Fruit fly (Drosophila melanogaster) whole organism, embryonic: ENCODE measurements around the gene CG6878.

ENCODE experiments used
- CG10959 ChIP-seq: fragments of 200-800 bp; sonication (Bioruptor generic); IDR thresholded peaks from 2 replicates; pipeline ENCODE4 v1.3.6; 2022; ENCODE audit warnings: missing biosample characterization, missing genetic modification characterization
- CG10979 ChIP-seq: fragments of 200-800 bp; sonication (Bioruptor generic); optimal IDR thresholded peaks from 2 replicates; lab custom pipeline; 2018; ENCODE audit warnings: missing biosample characterization, mild to moderate bottlenecking, missing genetic modification characterization, moderate library complexity
- CG11504 ChIP-seq: fragments of 200-800 bp; sonication (Bioruptor generic); optimal IDR thresholded peaks from 3 replicates; lab custom pipeline; 2019; ENCODE audit warnings: missing biosample characterization, mild to moderate bottlenecking, missing genetic modification characterization, moderate library complexity
- CG12219 ChIP-seq: fragments of 200-800 bp; sonication (Bioruptor generic); optimal IDR thresholded peaks from 3 replicates; lab custom pipeline; 2018; ENCODE audit warnings: missing biosample characterization, mild to moderate bottlenecking, missing genetic modification characterization
- CG1647 ChIP-seq: fragments of 200-800 bp; sonication (Bioruptor generic); optimal IDR thresholded peaks from 3 replicates; lab custom pipeline; 2016; ENCODE audit warnings: missing biosample characterization, missing genetic modification characterization
- CG16863 ChIP-seq: fragments of 200-800 bp; sonication (Bioruptor generic); optimal IDR thresholded peaks from 3 replicates; lab custom pipeline; 2016; ENCODE audit warnings: missing biosample characterization, missing genetic modification characterization
- CG17361 ChIP-seq: fragments of 200-800 bp; sonication (Bioruptor generic); IDR thresholded peaks from 3 replicates; pipeline ENCODE4 v1.3.6; 2022; ENCODE audit warnings: missing biosample characterization, missing genetic modification characterization
- CG18599 ChIP-seq: fragments of 200-800 bp; sonication (Bioruptor generic); optimal IDR thresholded peaks from 3 replicates; lab custom pipeline; 2017; ENCODE audit warnings: missing biosample characterization, missing genetic modification characterization, mild to moderate bottlenecking, moderate library complexity, missing genetic modification reagents
- CG30020 ChIP-seq: fragments of 200-800 bp; optimal IDR thresholded peaks from 2 replicates; lab custom pipeline; 2019; ENCODE audit warnings: missing biosample characterization, mild to moderate bottlenecking, missing genetic modification characterization, moderate library complexity
- CG42726 ChIP-seq: fragments of 200-800 bp; sonication (Bioruptor generic); IDR thresholded peaks from 2 replicates; pipeline ENCODE4 v1.3.6; 2022; ENCODE audit warnings: missing biosample characterization, missing genetic modification characterization; ENCODE audit not compliant: partially characterized antibody
- CG5180 ChIP-seq: fragments of 200-800 bp; sonication (Bioruptor generic); optimal IDR thresholded peaks from 3 replicates; lab custom pipeline; 2017; ENCODE audit warnings: missing biosample characterization, missing genetic modification characterization, mild to moderate bottlenecking, moderate library complexity, missing genetic modification reagents
- CG7839 ChIP-seq: fragments of 200-800 bp; sonication (Bioruptor generic); optimal IDR thresholded peaks from 3 replicates; lab custom pipeline; 2018; ENCODE audit warnings: missing biosample characterization, mild to moderate bottlenecking, missing genetic modification characterization, moderate library complexity
- CG8290 ChIP-seq, 3 experiments: fragments of 200-800 bp; sonication (Bioruptor generic); optimal IDR thresholded peaks; 2 replicates each; lab custom pipeline; 2016 to 2019; ENCODE audit warnings: missing biosample characterization in 3 of 3, missing genetic modification characterization in 3 of 3, mild to moderate bottlenecking in 2 of 3, moderate library complexity in 1 of 3
- CG9437 ChIP-seq: fragments of 200-800 bp; sonication (Bioruptor generic); optimal IDR thresholded peaks from 2 replicates; lab custom pipeline; 2018; ENCODE audit warnings: missing biosample characterization, mild to moderate bottlenecking, missing genetic modification characterization
- CG9727 ChIP-seq: fragments of 200-800 bp; sonication (Bioruptor generic); optimal IDR thresholded peaks from 3 replicates; lab custom pipeline; 2017; ENCODE audit warnings: missing biosample characterization, mild to moderate bottlenecking, missing genetic modification characterization
- CTCF ChIP-seq: fragments of 200-800 bp; sonication (Bioruptor generic); optimal IDR thresholded peaks from 2 replicates; lab custom pipeline; 2017; ENCODE audit warnings: missing biosample characterization, mild to moderate bottlenecking, missing genetic modification characterization, moderate library complexity
- CkIIα-i1 ChIP-seq: fragments of 200-800 bp; sonication (Bioruptor generic); IDR thresholded peaks from 2 replicates; pipeline ENCODE4 v1.3.6; 2022; ENCODE audit warnings: missing biosample characterization, missing genetic modification characterization
- D ChIP-seq, 2 experiments: fragments of 200-800 bp in 1 of 2; fragments of >200 bp in 1 of 2; sonication (Bioruptor generic) in 1 of 2; optimal IDR thresholded peaks; 2 replicates in 1 of 2; 3 replicates in 1 of 2; lab custom pipeline; 2017; ENCODE audit warnings: mild to moderate bottlenecking in 1 of 2, missing biosample characterization in 1 of 2, missing genetic modification characterization in 1 of 2, missing genetic modification reagents in 1 of 2
- Doc3 ChIP-seq: fragments of 200-800 bp; sonication (Bioruptor generic); IDR thresholded peaks from 3 replicates; pipeline ENCODE4 v1.3.6; 2022; ENCODE audit warnings: missing biosample characterization, missing genetic modification characterization; ENCODE audit not compliant: partially characterized antibody
- H2.0 ChIP-seq: fragments of 200-800 bp; sonication (Bioruptor generic); IDR thresholded peaks from 2 replicates; pipeline ENCODE4 v1.3.6; 2022; ENCODE audit warnings: missing biosample characterization, missing genetic modification characterization
- HLH4C ChIP-seq: fragments of 200-800 bp; sonication (Bioruptor generic); IDR thresholded peaks from 3 replicates; pipeline ENCODE4 v1.3.6; 2022; ENCODE audit warnings: missing biosample characterization, missing genetic modification characterization; ENCODE audit not compliant: partially characterized antibody
- Hr39 ChIP-seq: fragments of >200 bp; optimal IDR thresholded peaks from 2 replicates; lab custom pipeline; 2017
- Kr ChIP-seq: fragments of 200-800 bp; sonication (Bioruptor generic); optimal IDR thresholded peaks from 2 replicates; lab custom pipeline; 2017; ENCODE audit warnings: missing biosample characterization, mild to moderate bottlenecking, missing genetic modification characterization
- Oli ChIP-seq: fragments of 200-800 bp; sonication (Bioruptor generic); optimal IDR thresholded peaks from 2 replicates; lab custom pipeline; 2018; ENCODE audit warnings: missing biosample characterization, mild to moderate bottlenecking, missing genetic modification characterization, moderate library complexity
- PHDP ChIP-seq: fragments of 200-800 bp; sonication (Bioruptor generic); optimal IDR thresholded peaks from 3 replicates; lab custom pipeline; 2018; ENCODE audit warnings: missing biosample characterization, mild to moderate bottlenecking, missing genetic modification characterization, moderate library complexity
- Side ChIP-seq: fragments of 200-800 bp; sonication (Bioruptor generic); optimal IDR thresholded peaks from 2 replicates; lab custom pipeline; 2016; ENCODE audit warnings: missing biosample characterization, missing genetic modification characterization
- bsh ChIP-seq, 2 experiments: fragments of 200-800 bp; sonication (Bioruptor generic); optimal IDR thresholded peaks; 2 replicates each; lab custom pipeline; 2017 to 2018; ENCODE audit warnings: mild to moderate bottlenecking in 2 of 2, missing biosample characterization in 2 of 2, missing genetic modification characterization in 2 of 2, moderate library complexity in 1 of 2
- btn ChIP-seq: fragments of 200-800 bp; sonication (Bioruptor generic); optimal IDR thresholded peaks from 2 replicates; lab custom pipeline; 2016; ENCODE audit warnings: missing biosample characterization, missing genetic modification characterization
- ci ChIP-seq: fragments of 200-800 bp; sonication (Bioruptor generic); IDR thresholded peaks from 3 replicates; pipeline ENCODE4 v1.3.6; 2022; ENCODE audit warnings: missing biosample characterization, missing genetic modification characterization
- dmrt11E ChIP-seq: fragments of 200-800 bp; sonication (Bioruptor generic); optimal IDR thresholded peaks from 3 replicates; lab custom pipeline; 2018; ENCODE audit warnings: missing biosample characterization, mild to moderate bottlenecking, missing genetic modification characterization, moderate library complexity
- esg ChIP-seq: fragments of 200-800 bp; sonication (Bioruptor generic); conservative IDR thresholded peaks from 2 replicates; pipeline ENCODE4 v1.3.6; 2022; ENCODE audit warnings: missing biosample characterization, missing genetic modification characterization
- gem ChIP-seq: fragments of 200-800 bp; sonication (Bioruptor generic); optimal IDR thresholded peaks from 2 replicates; lab custom pipeline; 2019; ENCODE audit warnings: missing biosample characterization, mild to moderate bottlenecking, missing genetic modification characterization, moderate library complexity
- kay ChIP-seq: fragments of 200-800 bp; sonication (Bioruptor generic); optimal IDR thresholded peaks from 2 replicates; lab custom pipeline; 2016; ENCODE audit warnings: missing biosample characterization, missing genetic modification characterization
- lola ChIP-seq, 3 experiments: fragments of >200 bp in 2 of 3; fragments of 200-800 bp in 1 of 3; sonication (Bioruptor generic) in 1 of 3; optimal IDR thresholded peaks; 2 replicates each; lab custom pipeline; 2017 to 2019; ENCODE audit warnings: missing biosample characterization in 3 of 3, missing genetic modification characterization in 3 of 3, mild to moderate bottlenecking in 1 of 3, moderate library complexity in 1 of 3
- org-1 ChIP-seq: fragments of 200-800 bp; sonication (Bioruptor generic); optimal IDR thresholded peaks from 2 replicates; lab custom pipeline; 2017; ENCODE audit warnings: missing biosample characterization, missing genetic modification characterization
- phol ChIP-seq: fragments of 200-800 bp; sonication (Bioruptor generic); optimal IDR thresholded peaks from 3 replicates; lab custom pipeline; 2018; ENCODE audit warnings: missing biosample characterization, mild to moderate bottlenecking, missing genetic modification characterization, moderate library complexity
- pnt ChIP-seq: fragments of 200-800 bp; sonication (Bioruptor generic); optimal IDR thresholded peaks from 3 replicates; lab custom pipeline; 2016; ENCODE audit warnings: missing biosample characterization, missing genetic modification characterization
- sens ChIP-seq: fragments of 200-800 bp; sonication (Bioruptor generic); peaks from one replicate; lab custom pipeline; 2016; ENCODE audit warnings: missing biosample characterization, missing genetic modification characterization
- stwl ChIP-seq: fragments of 200-800 bp; sonication (Bioruptor generic); optimal IDR thresholded peaks from 3 replicates; lab custom pipeline; 2018; ENCODE audit warnings: missing biosample characterization, mild to moderate bottlenecking, missing genetic modification characterization, moderate library complexity
- tin ChIP-seq: fragments of 200-800 bp; sonication (Bioruptor generic); optimal IDR thresholded peaks from 3 replicates; lab custom pipeline; 2016; ENCODE audit warnings: missing biosample characterization, missing genetic modification characterization
- tio ChIP-seq: fragments of 200-800 bp; sonication (Bioruptor generic); optimal IDR thresholded peaks from 2 replicates; lab custom pipeline; 2017; ENCODE audit warnings: missing biosample characterization, missing genetic modification characterization, inconsistent platforms
- wdn ChIP-seq: fragments of 200-800 bp; sonication (Bioruptor generic); IDR thresholded peaks from 2 replicates; pipeline ENCODE4 v1.3.6; 2022; ENCODE audit warnings: missing biosample characterization, missing genetic modification characterization

The CG6878 gene

DNA sequence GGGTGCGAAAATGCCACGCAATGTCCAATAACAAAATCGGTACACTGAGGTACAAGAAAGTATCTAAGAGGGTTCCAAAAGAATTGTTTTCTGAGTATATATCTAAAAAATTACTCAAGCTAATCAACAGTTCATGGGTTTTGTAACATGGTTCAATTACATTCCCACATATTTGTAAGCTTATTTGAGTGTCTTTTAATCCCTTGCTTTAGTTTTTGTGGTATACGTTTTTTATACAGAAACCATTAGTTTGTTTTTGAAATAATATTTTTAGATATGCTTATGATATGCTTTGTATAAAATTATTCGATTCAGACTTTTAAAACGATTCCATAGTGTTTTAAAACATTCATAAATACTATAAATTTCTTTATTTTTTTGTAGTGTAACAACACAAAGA is 19.2 kb downstream of the CG6878 start:
- TF ChIP-seq kay (GFP tag; lab: Kevin White, UChicago) (no peak), bsh (GFP tag; optimal IDR thresholded peaks at IDR 0.05; lab: Kevin White, UChicago) (peak in 1 of 2 experiments; percentile 1), PHDP (no peak), Kr (GFP tag; lab: Kevin White, UChicago) (no peak)

DNA sequence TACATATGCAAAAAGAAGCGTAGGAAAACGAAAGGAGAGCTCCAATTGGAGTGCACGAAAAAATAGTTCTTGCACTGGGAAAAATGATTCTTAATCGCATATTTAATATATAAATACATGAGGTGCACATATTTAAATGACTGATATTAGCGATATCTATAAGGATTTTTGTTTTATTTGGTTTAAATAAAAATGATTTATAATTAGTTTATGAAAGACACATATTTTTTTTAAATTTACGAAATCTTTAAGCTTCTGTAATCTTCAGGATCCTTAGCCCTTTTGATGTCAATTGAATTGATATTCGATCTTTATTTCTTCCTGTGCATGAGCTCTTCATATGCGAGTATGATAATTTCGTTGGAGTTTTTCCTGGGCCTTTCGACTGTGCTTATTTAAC is 26.2 kb downstream of the CG6878 start:
- TF ChIP-seq CG17361: 0 out of 3 replicates have a peak, but pooled peaks have one; percentile 12
- no peak for TF ChIP-seq pnt
- TF ChIP-seq phol (tag; lab: Kevin White, UChicago): peak; percentile 20
- peak; percentile 7 for TF ChIP-seq dmrt11E (tag; lab: Kevin White, UChicago)
- no peak for TF ChIP-seq esg (GFP tag; lab: Robert Waterston, UW)

DNA sequence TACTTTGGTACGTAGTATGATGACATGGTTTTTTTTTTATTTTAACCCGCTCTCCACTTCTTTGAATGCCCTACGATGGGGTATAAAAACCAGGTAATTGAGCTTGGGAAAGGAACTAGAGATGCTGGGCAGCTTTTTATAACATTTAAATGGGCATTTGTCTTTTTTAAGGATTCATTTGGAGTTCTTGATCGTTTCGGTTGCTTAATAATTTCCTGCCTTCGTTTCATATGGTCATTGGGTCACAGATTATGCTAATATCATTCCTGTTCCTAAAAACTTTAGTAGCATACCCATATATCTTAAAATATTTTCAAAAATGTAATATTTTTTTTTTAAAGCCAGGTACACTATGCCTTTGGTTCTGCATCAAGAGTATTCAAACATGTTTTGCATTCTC is 27.1 kb downstream of the CG6878 start:
- no peak for TF ChIP-seq CG9437 (GFP tag; lab: Kevin White, UChicago)
- TF ChIP-seq tin (GFP tag; lab: Kevin White, UChicago): no peak
- no peak for TF ChIP-seq CG1647 (GFP tag; lab: Kevin White, UChicago)
- no peak for TF ChIP-seq CG18599
- TF ChIP-seq CkIIα-i1 (GFP tag; lab: Robert Waterston, UW): no peak
- no peak for TF ChIP-seq Doc3 (GFP tag; lab: Robert Waterston, UW)

DNA sequence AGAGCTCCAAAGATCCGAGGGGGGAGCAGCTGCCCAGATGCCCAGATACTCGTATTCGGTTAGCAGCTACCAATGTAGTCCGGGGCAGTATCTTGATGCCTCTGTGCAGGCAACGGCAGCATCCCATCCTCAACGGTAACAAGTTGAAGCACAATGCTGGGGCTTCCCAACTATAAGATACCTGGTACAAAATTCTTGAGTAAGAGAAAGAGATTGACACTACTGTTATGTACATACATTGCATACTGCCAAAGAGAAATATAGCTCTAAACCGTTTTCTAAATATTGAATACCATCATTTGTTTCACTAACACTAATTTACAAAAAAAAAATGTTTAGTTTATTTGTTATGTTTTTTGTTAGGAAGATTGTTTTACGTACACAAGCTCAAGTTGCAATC is 28.1 kb downstream of the CG6878 start:
- no peak for TF ChIP-seq CG12219 (GFP tag; lab: Kevin White, UChicago)
- no peak for TF ChIP-seq btn (GFP tag; lab: Kevin White, UChicago)
- TF ChIP-seq org-1 (GFP tag; lab: Kevin White, UChicago): no peak
- TF ChIP-seq ci (GFP tag; lab: Robert Waterston, UW): no peak
- TF ChIP-seq H2.0 (GFP tag; lab: Robert Waterston, UW): no peak
- TF ChIP-seq CG16863 (GFP tag; lab: Kevin White, UChicago): no peak
- no peak for TF ChIP-seq Hr39 (lab: Kevin White, UChicago)

DNA sequence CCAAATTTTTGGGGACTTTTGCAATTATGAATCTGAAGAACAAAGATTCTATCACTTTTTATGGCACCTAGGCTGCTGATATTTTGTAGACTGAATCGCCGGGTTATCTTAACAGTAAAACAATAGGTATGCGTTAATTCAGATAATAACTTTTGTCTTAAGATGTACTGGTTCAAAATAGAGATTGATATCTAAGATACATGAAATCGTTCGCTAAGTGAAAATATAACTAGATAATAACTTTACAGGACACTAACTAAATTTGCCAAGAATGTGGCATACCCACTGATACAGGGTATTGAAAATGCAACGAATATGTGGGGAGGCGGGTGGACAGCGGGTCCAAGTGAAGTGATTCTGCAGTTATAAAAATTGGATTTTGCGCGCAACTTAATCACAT is 30.6 kb downstream of the CG6878 start:
- TF ChIP-seq CG10959 (GFP tag; lab: Robert Waterston, UW) (no peak), CG30020 (tag; lab: Kevin White, UChicago) (no peak), HLH4C (0 out of 3 replicates have a peak, but pooled peaks have one; percentile 30)
- TF ChIP-seq, all 482 proteins: peak for 1

DNA sequence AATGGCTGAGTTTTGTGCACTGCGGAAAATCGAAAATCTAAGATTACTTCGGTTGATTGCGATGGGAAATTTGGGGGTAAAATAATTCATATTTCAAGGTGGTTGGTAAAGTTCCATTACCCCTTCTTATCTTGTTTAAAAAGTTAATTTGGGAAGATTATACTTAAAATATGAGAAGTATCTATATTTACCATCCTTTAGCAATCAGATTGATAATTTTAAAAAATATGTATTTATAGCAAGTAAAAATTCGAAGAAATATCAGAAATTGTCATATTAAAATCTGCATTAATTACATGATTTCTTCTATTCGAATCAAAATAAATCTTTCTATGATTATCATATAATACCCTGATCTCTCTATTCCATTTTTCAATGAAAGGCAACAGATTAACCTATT is 33.9 kb downstream of the CG6878 start:
- TF ChIP-seq CG5180 (GFP tag; lab: Kevin White, UChicago) (no peak), stwl (tag; lab: Kevin White, UChicago) (no peak), CG7839 (tag; lab: Kevin White, UChicago) (peak; percentile 9), sens (peak; percentile 72), D (optimal IDR thresholded peaks at IDR 0.05; lab: Kevin White, UChicago) (no peak), D (GFP tag; optimal IDR thresholded peaks at IDR 0.05; lab: Kevin White, UChicago) (no peak), lola (GFP tag; optimal IDR thresholded peaks at IDR 0.05; lab: Kevin White, UChicago) (peak in 1 of 3 experiments; percentile 33), gem (peak; percentile 2), CG42726 (no peak), CG9727 (GFP tag; lab: Kevin White, UChicago) (peak; percentile 2), phol (tag; lab: Kevin White, UChicago) (peak; percentile 16), CG10979 (tag; lab: Kevin White, UChicago) (peak; percentile 21), Oli (tag; lab: Kevin White, UChicago) (peak; percentile 1), tio (no peak), CTCF (GFP tag; lab: Kevin White, UChicago) (no peak), CG8290 (GFP tag; optimal IDR thresholded peaks at IDR 0.05; lab: Kevin White, UChicago) (no peak), CG8290 (tag; optimal IDR thresholded peaks at IDR 0.05; lab: Kevin White, UChicago) (no peak), wdn (GFP tag; lab: Robert Waterston, UW) (no peak), CG11504 (tag; lab: Kevin White, UChicago) (peak; percentile 18), dmrt11E (tag; lab: Kevin White, UChicago) (peak; percentile 11), Side (GFP tag; lab: Kevin White, UChicago) (no peak)
